Worm (Caenorhabditis elegans): ENCODE results near the gene C08F8.2.

Gene C08F8.2

ce11 chrIV:11126028-11126427 lies 24.8 kb upstream of the C08F8.2 start:
- TF ChIP-seq pag-3 (tag; optimal IDR thresholded peaks at IDR 0.05; ENCODE audit: borderline replicate concordance): no peak
- no peak for TF ChIP-seq ceh-14 (tag; optimal IDR thresholded peaks at IDR 0.05)
- no peak for TF ChIP-seq dmd-4 (tag; optimal IDR thresholded peaks at IDR 0.05; ENCODE audit: borderline replicate concordance)
- no peak for TF ChIP-seq ttx-3 (tag; optimal IDR thresholded peaks at IDR 0.05)
- no peak for TF ChIP-seq gmeb-2 (tag; optimal IDR thresholded peaks at IDR 0.05)
- no peak for TF ChIP-seq ceh-24 (tag; optimal IDR thresholded peaks at IDR 0.05)
- no peak for TF ChIP-seq elt-4 (tag; optimal IDR thresholded peaks at IDR 0.05)
- no peak for TF ChIP-seq elt-2 (tag; optimal IDR thresholded peaks at IDR 0.05)
- TF ChIP-seq ceh-6 (GFP tag; optimal IDR thresholded peaks at IDR 0.05): no peak

- no peak for TF ChIP-seq sdc-2 (tag; optimal IDR thresholded peaks at IDR 0.05)
- no peak for TF ChIP-seq hlh-6 (tag; optimal IDR thresholded peaks at IDR 0.05)
- TF ChIP-seq ceh-19 (GFP tag; optimal IDR thresholded peaks at IDR 0.05): no peak
- no peak for TF ChIP-seq odd-2 (tag; optimal IDR thresholded peaks at IDR 0.05)
- no peak for TF ChIP-seq hlh-8 (tag; optimal IDR thresholded peaks at IDR 0.05)
- TF ChIP-seq mec-3 (tag; optimal IDR thresholded peaks at IDR 0.05; ENCODE audit: borderline replicate concordance): no peak
- TF ChIP-seq eyg-1 (tag; optimal IDR thresholded peaks at IDR 0.05): no peak
- TF ChIP-seq unc-55 (GFP tag; optimal IDR thresholded peaks at IDR 0.05): no peak
- TF ChIP-seq lim-6 (tag; optimal IDR thresholded peaks at IDR 0.05): no peak
- TF ChIP-seq fkh-10 (GFP tag; optimal IDR thresholded peaks at IDR 0.05): no peak
- TF ChIP-seq pag-3 (tag; optimal IDR thresholded peaks at IDR 0.05; ENCODE audit: borderline replicate concordance): no peak
- TF ChIP-seq pha-4 (tag; optimal IDR thresholded peaks at IDR 0.05): no peak
- no peak for TF ChIP-seq ref-2 (tag; optimal IDR thresholded peaks at IDR 0.05)
- no peak for TF ChIP-seq fkh-6 (tag; optimal IDR thresholded peaks at IDR 0.05)
- TF ChIP-seq fax-1 (tag; optimal IDR thresholded peaks at IDR 0.05): no peak
- TF ChIP-seq ceh-14 (tag; optimal IDR thresholded peaks at IDR 0.05): no peak
- no peak for TF ChIP-seq ttx-3 (tag; optimal IDR thresholded peaks at IDR 0.05)
These were observed 20.0 kb upstream of the C08F8.2 start for ce11 chrIV:11130774-11131173.

- TF ChIP-seq C08G9.2 (tag; optimal IDR thresholded peaks at IDR 0.05) (no peak), zip-5 (tag; optimal IDR thresholded peaks at IDR 0.05) (no peak), eyg-1 (tag; optimal IDR thresholded peaks at IDR 0.05) (no peak), nfya-1 (tag; optimal IDR thresholded peaks at IDR 0.05) (no peak), mec-3 (tag; optimal IDR thresholded peaks at IDR 0.05; ENCODE audit: borderline replicate concordance) (no peak), ceh-6 (GFP tag; optimal IDR thresholded peaks at IDR 0.05) (no peak), tbx-2 (tag; optimal IDR thresholded peaks at IDR 0.05) (no peak), elt-4 (tag; optimal IDR thresholded peaks at IDR 0.05) (no peak), K02D7.2 (tag; optimal IDR thresholded peaks at IDR 0.05) (no peak), pat-9 (tag; optimal IDR thresholded peaks at IDR 0.05) (no peak), pag-3 (tag; optimal IDR thresholded peaks at IDR 0.05; ENCODE audit: borderline replicate concordance) (no peak), unc-3 (GFP tag; conservative IDR thresholded peaks at IDR 0.05) (no peak), unc-3 (tag; optimal IDR thresholded peaks at IDR 0.05) (no peak), T23F11.4 (GFP tag; optimal IDR thresholded peaks at IDR 0.05) (no peak), C38D4.7 (GFP tag; optimal IDR thresholded peaks at IDR 0.05) (no peak), madf-2 (tag; optimal IDR thresholded peaks at IDR 0.05) (no peak)
These were observed 19.5 kb upstream of the C08F8.2 start, which contains the start of gene ard-1 for ce11 chrIV:11131268-11131667. Gene ard-1 (plus strand): TSS chrIV:11131279.

ce11 chrIV:11142314-11143227 lies 8.2 kb upstream of the C08F8.2 start, which contains the start of gene skih-2:
Gene skih-2 (minus strand): TSS chrIV:11142364.
- peak; percentile 27 for TF ChIP-seq nfya-1 (tag; optimal IDR thresholded peaks at IDR 0.05)
- TF ChIP-seq ceh-34 (tag; optimal IDR thresholded peaks at IDR 0.05): peak; percentile 90
- TF ChIP-seq pha-2 (tag; optimal IDR thresholded peaks at IDR 0.05): no peak

All from whole organism, late embryonic.